Worm (Caenorhabditis elegans) whole organism, L4 larva: ENCODE data around the gene prcc-1.

Source experiments
- fkh-10 ChIP-seq: fragments of 150-350 bp; optimal IDR thresholded peaks from 2 replicates; lab custom pipeline; 2014; ENCODE audit warnings: missing biosample characterization, missing genetic modification reagents, missing genetic modification characterization
- lin-13 ChIP-seq: fragments of 150-350 bp; optimal IDR thresholded peaks from 2 replicates; lab custom pipeline; 2014; ENCODE audit warnings: missing biosample characterization, missing genetic modification reagents, missing genetic modification characterization
- lin-29 ChIP-seq: fragments of 200-800 bp; sonication (Bioruptor generic); IDR thresholded peaks from 2 replicates; pipeline ENCODE4 v1.3.6; 2022; ENCODE audit warnings: missing genetic modification reagents, missing genetic modification characterization, missing compliant biosample characterization
- lin-39 ChIP-seq: fragments of 150-350 bp; optimal IDR thresholded peaks from 2 replicates; lab custom pipeline; 2014; ENCODE audit warnings: missing biosample characterization, missing genetic modification reagents, missing genetic modification characterization
- mxl-2 ChIP-seq: fragments of 200-800 bp; sonication (Bioruptor generic); conservative IDR thresholded peaks from 2 replicates; pipeline ENCODE4 v1.3.6; 2022; ENCODE audit warnings: missing genetic modification reagents, missing genetic modification characterization, missing compliant biosample characterization
- nhr-28 ChIP-seq: fragments of 150-350 bp; optimal IDR thresholded peaks from 2 replicates; lab custom pipeline; 2014; ENCODE audit warnings: missing biosample characterization, missing genetic modification characterization
- pqm-1 ChIP-seq: sonication (generic microtip); optimal IDR thresholded peaks from 2 replicates; lab custom pipeline; 2017; ENCODE audit warnings: missing biosample characterization, missing genetic modification characterization
- unc-39 ChIP-seq: sonication (generic microtip); optimal IDR thresholded peaks from 2 replicates; lab custom pipeline; 2017; ENCODE audit warnings: missing biosample characterization, missing genetic modification characterization
- ztf-7 ChIP-seq: fragments of 150-350 bp; optimal IDR thresholded peaks from 2 replicates; lab custom pipeline; 2014; ENCODE audit warnings: missing biosample characterization, missing genetic modification characterization

DNA sequence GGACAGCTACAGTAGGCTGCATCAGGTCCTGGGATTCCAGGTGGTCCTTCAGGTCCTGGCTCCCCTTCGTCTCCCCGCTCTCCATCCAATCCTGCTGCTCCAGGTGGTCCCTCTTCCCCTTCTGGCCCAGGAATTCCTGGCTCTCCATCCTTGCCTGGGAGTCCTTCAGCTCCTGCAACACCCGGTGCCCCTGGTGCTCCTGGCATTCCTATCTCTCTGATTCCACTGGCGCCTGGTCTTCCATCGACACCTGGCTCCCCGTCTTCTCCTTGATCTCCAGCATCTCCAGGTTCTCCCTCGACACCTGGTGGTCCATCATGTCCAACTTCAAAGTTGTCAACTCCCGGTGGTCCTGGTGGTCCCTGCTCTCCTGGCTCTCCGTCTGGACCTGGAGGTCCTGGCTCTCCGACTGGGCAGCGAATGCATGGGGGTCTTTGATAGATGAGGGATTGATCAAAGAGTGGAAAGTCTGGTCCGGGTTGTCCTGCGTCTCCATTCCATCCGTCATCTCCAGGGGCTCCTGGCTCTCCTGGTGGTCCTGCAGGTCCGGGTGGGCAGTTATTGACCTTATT lies 3.8 kb downstream of the prcc-1 start:
- no peak for TF ChIP-seq mxl-2
- TF ChIP-seq ztf-7: no peak
- no peak for TF ChIP-seq lin-39 (tag; lab: Kevin White, UChicago)
- TF ChIP-seq unc-39 (tag; lab: Kevin White, UChicago): no peak
- TF ChIP-seq pqm-1: no peak
- no peak for TF ChIP-seq lin-29
- no peak for TF ChIP-seq fkh-10 (GFP tag; lab: Kevin White, UChicago)
- TF ChIP-seq lin-13 (GFP tag; lab: Kevin White, UChicago): no peak
- TF ChIP-seq nhr-28: no peak
